Fruit fly (Drosophila melanogaster): ENCODE results near the gene Dnaaf4.

- no peak for TF ChIP-seq fd85E (GFP tag; optimal IDR thresholded peaks at IDR 0.05)
- no peak for TF ChIP-seq svp (GFP tag)
- TF ChIP-seq Ets96B (tag; optimal IDR thresholded peaks at IDR 0.05) = no peak
- TF ChIP-seq CG8119 (GFP tag; IDR thresholded peaks at IDR 0.05) = no peak
- no peak for TF ChIP-seq CG3919 (GFP tag; optimal IDR thresholded peaks at IDR 0.05)
- TF ChIP-seq CG31627 (GFP tag; optimal IDR thresholded peaks at IDR 0.05) = no peak
- TF ChIP-seq cyc (GFP tag; optimal IDR thresholded peaks at IDR 0.05) = no peak
- no peak for TF ChIP-seq esn (GFP tag; optimal IDR thresholded peaks at IDR 0.05)
- no peak for TF ChIP-seq Ets21C (GFP tag; optimal IDR thresholded peaks at IDR 0.05)
- no peak for TF ChIP-seq Sox102F (GFP tag; optimal IDR thresholded peaks at IDR 0.05)
- TF ChIP-seq CG4318 (GFP tag; optimal IDR thresholded peaks at IDR 0.05) = no peak
- no peak for TF ChIP-seq Gug (GFP tag; IDR thresholded peaks at IDR 0.05)
- no peak for TF ChIP-seq spab (GFP tag; optimal IDR thresholded peaks at IDR 0.05)
Observed at dm6 chr2L:11121614-11122013, at the start of gene Dnaaf4.

All from whole organism, prepupa.